Fruit fly (Drosophila melanogaster) whole organism, pupa: Measurements from ENCODE around the gene Ir62a.
A peak's percentile ranks its signal among the peaks of the same experiment; 100 is the strongest.

Experiments used
- CG10348 ChIP-seq: fragments of 200-800 bp; sonication (Bioruptor generic); IDR thresholded peaks from 2 replicates; pipeline ENCODE4 v1.3.6; 2022; ENCODE audit warnings: missing biosample characterization, missing genetic modification characterization
- CG12605 ChIP-seq: fragments of 200-800 bp; sonication (Bioruptor generic); IDR thresholded peaks from 2 replicates; pipeline ENCODE4 v1.3.6; 2022; ENCODE audit warnings: missing biosample characterization, missing genetic modification characterization
- CG13204 ChIP-seq: fragments of 200-800 bp; sonication (Bioruptor generic); optimal IDR thresholded peaks from 2 replicates; lab custom pipeline; 2018; ENCODE audit warnings: missing biosample characterization, mild to moderate bottlenecking, missing genetic modification characterization, moderate library complexity
- CG14655 ChIP-seq: fragments of 200-800 bp; sonication (Bioruptor generic); optimal IDR thresholded peaks from 3 replicates; lab custom pipeline; 2017; ENCODE audit warnings: mild to moderate bottlenecking, missing biosample characterization, missing genetic modification reagents, missing genetic modification characterization
- CG15710 ChIP-seq: fragments of 200-800 bp; sonication (Bioruptor generic); optimal IDR thresholded peaks from 2 replicates; lab custom pipeline; 2018; ENCODE audit warnings: missing biosample characterization, mild to moderate bottlenecking, missing genetic modification characterization, moderate library complexity
- CG17806 ChIP-seq: fragments of 200-800 bp; sonication (Bioruptor generic); optimal IDR thresholded peaks from 2 replicates; lab custom pipeline; 2018; ENCODE audit warnings: missing biosample characterization, mild to moderate bottlenecking, missing genetic modification characterization, moderate library complexity
- CG32121 ChIP-seq: fragments of 200-800 bp; sonication (Bioruptor generic); IDR thresholded peaks from 2 replicates; pipeline ENCODE4 v1.3.6; 2022; ENCODE audit warnings: missing biosample characterization, missing genetic modification characterization
- CG34367 ChIP-seq: fragments of 200-800 bp; sonication (Bioruptor generic); optimal IDR thresholded peaks from 2 replicates; lab custom pipeline; 2018; ENCODE audit warnings: missing biosample characterization, mild to moderate bottlenecking, missing genetic modification characterization
- CG4496 ChIP-seq: fragments of 200-800 bp; sonication (Bioruptor generic); IDR thresholded peaks from 3 replicates; pipeline ENCODE4 v1.3.6; 2022; ENCODE audit warnings: missing biosample characterization, missing genetic modification characterization
- CG8159 ChIP-seq: fragments of 200-800 bp; sonication (Bioruptor generic); optimal IDR thresholded peaks from 3 replicates; lab custom pipeline; 2018; ENCODE audit warnings: missing biosample characterization, mild to moderate bottlenecking, missing genetic modification characterization, moderate library complexity
- CG8301 ChIP-seq: fragments of 200-800 bp; sonication (Bioruptor generic); optimal IDR thresholded peaks from 2 replicates; lab custom pipeline; 2018; ENCODE audit warnings: missing biosample characterization, mild to moderate bottlenecking, missing genetic modification characterization
- CG9948 ChIP-seq: fragments of 200-800 bp; sonication (Bioruptor generic); optimal IDR thresholded peaks from 2 replicates; lab custom pipeline; 2018; ENCODE audit warnings: missing biosample characterization, mild to moderate bottlenecking, missing genetic modification characterization, moderate library complexity
- D1 ChIP-seq: fragments of 200-800 bp; sonication (Bioruptor generic); optimal IDR thresholded peaks from 2 replicates; lab custom pipeline; 2018; ENCODE audit warnings: missing biosample characterization, mild to moderate bottlenecking, missing genetic modification characterization, moderate library complexity
- EcR ChIP-seq: fragments of 200-800 bp; sonication (Bioruptor generic); optimal IDR thresholded peaks from 3 replicates; lab custom pipeline; 2019; ENCODE audit warnings: missing biosample characterization, missing genetic modification characterization, mild to moderate bottlenecking, moderate library complexity, missing genetic modification reagents
- Ets98B ChIP-seq: fragments of 200-800 bp; sonication (Bioruptor generic); IDR thresholded peaks from 2 replicates; pipeline ENCODE4 v1.3.6; 2022; ENCODE audit warnings: missing biosample characterization, missing genetic modification characterization
- Pif1B ChIP-seq: fragments of 200-800 bp; sonication (Bioruptor generic); optimal IDR thresholded peaks from 3 replicates; lab custom pipeline; 2016; ENCODE audit warnings: missing biosample characterization, missing genetic modification characterization
- Snoo ChIP-seq: fragments of 200-800 bp; sonication (Bioruptor generic); optimal IDR thresholded peaks from 3 replicates; lab custom pipeline; 2017; ENCODE audit warnings: missing biosample characterization, mild to moderate bottlenecking, missing genetic modification characterization, inconsistent platforms
- fd96Ca ChIP-seq: fragments of 200-800 bp; sonication (Bioruptor generic); IDR thresholded peaks from 3 replicates; pipeline ENCODE4 v1.3.6; 2022; ENCODE audit warnings: missing biosample characterization, missing genetic modification characterization
- gl ChIP-seq: fragments of 200-800 bp; sonication (Bioruptor generic); optimal IDR thresholded peaks from 2 replicates; lab custom pipeline; 2018; ENCODE audit warnings: missing biosample characterization, mild to moderate bottlenecking, missing genetic modification characterization
- rn ChIP-seq: fragments of 200-800 bp; sonication (Bioruptor generic); IDR thresholded peaks from 2 replicates; pipeline ENCODE4 v1.3.6; 2022; ENCODE audit warnings: missing biosample characterization, missing genetic modification characterization

The Ir62a gene

dm6 chr3L:1565092-1565491 lies 34.0 kb upstream of the Ir62a start, which contains the start of gene CG12003:
CG12003 (plus strand) TSS chr3L:1565392.
- TF ChIP-seq CG12605 (GFP tag; lab: Robert Waterston, UW) (no peak), Pif1B (GFP tag; lab: Kevin White, UChicago) (no peak), CG13204 (GFP tag; lab: Kevin White, UChicago) (no peak)

- TF ChIP-seq D1 (tag; lab: Kevin White, UChicago) (no peak), CG15710 (tag; lab: Kevin White, UChicago) (peak; percentile 84), CG4496 (GFP tag; lab: Robert Waterston, UW) (peak; percentile 91), rn (GFP tag; lab: Robert Waterston, UW) (peak; percentile 78), CG8301 (tag; lab: Kevin White, UChicago) (peak; percentile 62), CG12605 (GFP tag; lab: Robert Waterston, UW) (no peak), fd96Ca (GFP tag; lab: Robert Waterston, UW) (peak; percentile 93), gl (tag; lab: Kevin White, UChicago) (no peak), CG14655 (GFP tag; lab: Kevin White, UChicago) (no peak), CG32121 (GFP tag; lab: Robert Waterston, UW) (peak; percentile 86), CG10348 (GFP tag; lab: Robert Waterston, UW) (peak; percentile 78), Ets98B (peak; percentile 88), Pif1B (GFP tag; lab: Kevin White, UChicago) (peak; percentile 75), CG34367 (tag; lab: Kevin White, UChicago) (peak; percentile 51), CG17806 (peak; percentile 64), CG8159 (peak; percentile 80), CG13204 (GFP tag; lab: Kevin White, UChicago) (no peak), Snoo (tag; lab: Kevin White, UChicago) (peak; percentile 86), CG9948 (tag; lab: Kevin White, UChicago) (peak; percentile 67)
- TF ChIP-seq, all 21 proteins: peak for 14
These were observed 27.2 kb upstream of the Ir62a start, which contains the start of the genes Pex10 and CG12099 for dm6 chr3L:1558178-1558788. Pex10 (plus strand) TSS chr3L:1558228. CG12099 (minus strand) TSS chr3L:1558484.

dm6 chr3L:1553193-1553592 lies 22.1 kb upstream of the Ir62a start, which contains the start of gene Pcyt2:
Pcyt2 (plus strand) TSS chr3L:1553493.
- TF ChIP-seq CG15710 (tag; lab: Kevin White, UChicago) (no peak), Snoo (tag; lab: Kevin White, UChicago) (no peak), CG8301 (tag; lab: Kevin White, UChicago) (no peak), CG4496 (GFP tag; lab: Robert Waterston, UW) (no peak), gl (tag; lab: Kevin White, UChicago) (no peak), D1 (tag; lab: Kevin White, UChicago) (no peak), EcR (GFP tag; lab: Kevin White, UChicago) (no peak), CG17806 (no peak)

- TF ChIP-seq fd96Ca (GFP tag; lab: Robert Waterston, UW) = no peak
- no peak for TF ChIP-seq Ets98B
- TF ChIP-seq Pif1B (GFP tag; lab: Kevin White, UChicago) = no peak
- no peak for TF ChIP-seq D1 (tag; lab: Kevin White, UChicago)
- TF ChIP-seq Snoo (tag; lab: Kevin White, UChicago) = no peak
- TF ChIP-seq CG8301 (tag; lab: Kevin White, UChicago) = no peak
These were observed 19.9 kb upstream of the Ir62a start for dm6 chr3L:1550914-1551313.

- no peak for TF ChIP-seq EcR (GFP tag; lab: Kevin White, UChicago)
- no peak for TF ChIP-seq rn (GFP tag; lab: Robert Waterston, UW)
- TF ChIP-seq Snoo (tag; lab: Kevin White, UChicago) = no peak
- TF ChIP-seq CG4496 (GFP tag; lab: Robert Waterston, UW) = 0 out of 3 replicates have a peak, but pooled peaks have one; percentile 19
These were observed 18.6 kb upstream of the Ir62a start for dm6 chr3L:1549634-1550071.

- no peak for TF ChIP-seq CG14655 (GFP tag; lab: Kevin White, UChicago)
- TF ChIP-seq CG12605 (GFP tag; lab: Robert Waterston, UW) = no peak
- no peak for TF ChIP-seq CG8301 (tag; lab: Kevin White, UChicago)
- TF ChIP-seq Ets98B = no peak
- TF ChIP-seq fd96Ca (GFP tag; lab: Robert Waterston, UW) = no peak
- TF ChIP-seq Pif1B (GFP tag; lab: Kevin White, UChicago) = no peak
- no peak for TF ChIP-seq CG9948 (tag; lab: Kevin White, UChicago)
- TF ChIP-seq CG8159 = no peak
- no peak for TF ChIP-seq CG32121 (GFP tag; lab: Robert Waterston, UW)
- no peak for TF ChIP-seq gl (tag; lab: Kevin White, UChicago)
These were observed 18.1 kb upstream of the Ir62a start for dm6 chr3L:1549148-1549547.
